Fruit fly (Drosophila melanogaster) whole organism, prepupa: ENCODE results near the gene atms.

ENCODE experiments used
- Blimp-1 ChIP-seq: fragments of 200-800 bp; sonication (Bioruptor generic); optimal IDR thresholded peaks from 3 replicates; lab custom pipeline; 2017; ENCODE audit warnings: missing biosample characterization, missing genetic modification characterization, mild to moderate bottlenecking, moderate library complexity, missing genetic modification reagents
- CG10631 ChIP-seq: fragments of 200-800 bp; sonication (Bioruptor generic); optimal IDR thresholded peaks from 2 replicates; lab custom pipeline; 2016; ENCODE audit warnings: missing biosample characterization, missing genetic modification characterization
- CG10669 ChIP-seq: fragments of 200-800 bp; sonication (Bioruptor generic); optimal IDR thresholded peaks from 3 replicates; lab custom pipeline; 2018; ENCODE audit warnings: missing biosample characterization, mild to moderate bottlenecking, missing genetic modification characterization, moderate library complexity
- CG6163 ChIP-seq: fragments of 200-800 bp; sonication (Bioruptor generic); IDR thresholded peaks from 3 replicates; pipeline ENCODE4 v1.3.6; 2022; ENCODE audit warnings: missing biosample characterization, missing genetic modification characterization
- CG6854 ChIP-seq: fragments of 200-800 bp; sonication (Bioruptor generic); optimal IDR thresholded peaks from 2 replicates; lab custom pipeline; 2017; ENCODE audit warnings: missing biosample characterization, mild to moderate bottlenecking, missing genetic modification characterization
- Eip75B ChIP-seq: fragments of 200-800 bp; sonication (Bioruptor generic); optimal IDR thresholded peaks from 3 replicates; lab custom pipeline; 2016; ENCODE audit warnings: missing biosample characterization, missing genetic modification characterization
- Gug ChIP-seq: fragments of 200-800 bp; sonication (Bioruptor generic); IDR thresholded peaks from 2 replicates; pipeline ENCODE4 v1.3.6; 2022; ENCODE audit warnings: missing biosample characterization, missing genetic modification characterization
- Hr39 ChIP-seq: fragments of 200-800 bp; sonication (Bioruptor generic); optimal IDR thresholded peaks from 2 replicates; lab custom pipeline; 2016; ENCODE audit warnings: missing biosample characterization, missing genetic modification characterization
- Sox14 ChIP-seq: fragments of 200-800 bp; sonication (Bioruptor generic); optimal IDR thresholded peaks from 3 replicates; lab custom pipeline; 2016; ENCODE audit warnings: missing biosample characterization, missing genetic modification characterization
- fd59A ChIP-seq: fragments of 200-800 bp; sonication (Bioruptor generic); optimal IDR thresholded peaks from 2 replicates; lab custom pipeline; 2017; ENCODE audit warnings: missing biosample characterization, mild to moderate bottlenecking, missing genetic modification characterization, missing genetic modification reagents

- TF ChIP-seq CG6854 (GFP tag; lab: Kevin White, UChicago) (no peak), Eip75B (GFP tag; lab: Kevin White, UChicago) (no peak), fd59A (GFP tag; lab: Kevin White, UChicago) (no peak), CG10631 (GFP tag; lab: Kevin White, UChicago) (no peak), Gug (GFP tag; lab: Robert Waterston, UW) (no peak), Sox14 (GFP tag; lab: Kevin White, UChicago) (no peak), CG10669 (GFP tag; lab: Kevin White, UChicago) (no peak), CG6163 (GFP tag; lab: Robert Waterston, UW) (no peak), Blimp-1 (GFP tag; lab: Kevin White, UChicago) (no peak), Hr39 (GFP tag; lab: Kevin White, UChicago) (no peak)
Measured at dm6 chr3R:4825188-4825587, 75.4 kb downstream of the atms start.
